Worm (Caenorhabditis elegans): ENCODE data around the gene mmab-1.

The mmab-1 gene

ce11 chrIII:4930154-4930679 lies 8.3 kb upstream of the mmab-1 start, which contains the start of gene set-2 (continued):
- no peak for TF ChIP-seq F23B12.7 (tag; optimal IDR thresholded peaks at IDR 0.05; ENCODE audit: insufficient read depth)
- no peak for TF ChIP-seq F57A8.1 (GFP tag; optimal IDR thresholded peaks at IDR 0.05)
- TF ChIP-seq hmg-20 (GFP tag; IDR thresholded peaks at IDR 0.05) = no peak
- TF ChIP-seq xnd-1 (tag; optimal IDR thresholded peaks at IDR 0.05) = peak; percentile 58
- peak; percentile 95 for TF ChIP-seq unc-130 (GFP tag; optimal IDR thresholded peaks at IDR 0.05)
- TF ChIP-seq snpc-4 (GFP tag; optimal IDR thresholded peaks at IDR 0.05) = peak; percentile 16
- peak in 1 of 4 experiments; percentile 37 for TF ChIP-seq snpc-4 (tag; optimal IDR thresholded peaks at IDR 0.05)
- TF ChIP-seq ztf-25 (GFP tag; IDR thresholded peaks at IDR 0.05) = peak; percentile 87
- peak; percentile 97 for TF ChIP-seq lin-54 (GFP tag; optimal IDR thresholded peaks at IDR 0.05)
- TF ChIP-seq dpl-1 (GFP tag; optimal IDR thresholded peaks at IDR 0.05) = peak; percentile 92
- TF ChIP-seq C17E4.6 (GFP tag; IDR thresholded peaks at IDR 0.05) = peak; percentile 59; the same call in 1 of the 2 replicates
- no peak for TF ChIP-seq nhr-120 (GFP tag; IDR thresholded peaks at IDR 0.05)
- TF ChIP-seq madf-6 (GFP tag; IDR thresholded peaks at IDR 0.05) = peak; percentile 88
- no peak for TF ChIP-seq F52B5.7 (tag; optimal IDR thresholded peaks at IDR 0.05)
- peak; percentile 75 for TF ChIP-seq athp-1 (tag; optimal IDR thresholded peaks at IDR 0.05)
- peak; percentile 81; the same call in 1 of the 2 replicates for TF ChIP-seq ztf-28 (GFP tag; IDR thresholded peaks at IDR 0.05)
- peak; percentile 74 for TF ChIP-seq ztf-18 (tag; optimal IDR thresholded peaks at IDR 0.05)
- TF ChIP-seq rpc-1 (optimal IDR thresholded peaks at IDR 0.05) = no peak
- TF ChIP-seq rpc-1 (tag; optimal IDR thresholded peaks at IDR 0.05) = no peak
- peak; percentile 91 for TF ChIP-seq attf-5 (GFP tag; optimal IDR thresholded peaks at IDR 0.05)
- TF ChIP-seq pha-4 (tag; optimal IDR thresholded peaks at IDR 0.05) = no peak
- no peak for TF ChIP-seq repo-1 (tag; optimal IDR thresholded peaks at IDR 0.05)
- peak; percentile 75 for TF ChIP-seq lsl-1 (GFP tag; optimal IDR thresholded peaks at IDR 0.05)
- TF ChIP-seq hsf-1 (GFP tag; IDR thresholded peaks at IDR 0.05) = 0 out of 2 replicates have a peak, but pooled peaks have one; percentile 19
- peak; percentile 92 for TF ChIP-seq bed-2 (GFP tag; IDR thresholded peaks at IDR 0.05)
- 0 out of 2 replicates have a peak, but pooled peaks have one; percentile 30 for TF ChIP-seq zfh-2 (GFP tag; conservative IDR thresholded peaks at IDR 0.05)
- no peak for TF ChIP-seq lag-1 (GFP tag; IDR thresholded peaks at IDR 0.05)
- TF ChIP-seq tlf-1 (GFP tag; optimal IDR thresholded peaks at IDR 0.05) = peak; percentile 77
- peak; percentile 83 for TF ChIP-seq mcd-1 (GFP tag; IDR thresholded peaks at IDR 0.05)
- peak; percentile 77 for TF ChIP-seq madf-8 (GFP tag; conservative IDR thresholded peaks at IDR 0.05)
- peak; percentile 89 for TF ChIP-seq Y95B8A.8 (GFP tag; IDR thresholded peaks at IDR 0.05)
- no peak for TF ChIP-seq B0035.1 (tag; optimal IDR thresholded peaks at IDR 0.05)
- TF ChIP-seq K11D2.4 (GFP tag; IDR thresholded peaks at IDR 0.05) = peak; percentile 58; the same call in 1 of the 2 replicates
- TF ChIP-seq egrh-3 (GFP tag; IDR thresholded peaks at IDR 0.05) = peak; percentile 43; the same call in 1 of the 2 replicates
- no peak for TF ChIP-seq ztf-6 (GFP tag; IDR thresholded peaks at IDR 0.05)
- TF ChIP-seq tbx-9 (tag; optimal IDR thresholded peaks at IDR 0.05; ENCODE audit: borderline replicate concordance) = no peak
- TF ChIP-seq bed-1 (GFP tag; IDR thresholded peaks at IDR 0.05) = 0 out of 2 replicates have a peak, but pooled peaks have one; percentile 79
- no peak for TF ChIP-seq Y79H2A.3 (GFP tag; conservative IDR thresholded peaks at IDR 0.05)
- TF ChIP-seq zim-3 (tag; optimal IDR thresholded peaks at IDR 0.05) = no peak
- TF ChIP-seq Y53G8AR.9 (GFP tag; conservative IDR thresholded peaks at IDR 0.05) = peak; percentile 51; the same call in 1 of the 2 replicates
- TF ChIP-seq snpc-1.1 (tag; optimal IDR thresholded peaks at IDR 0.05; ENCODE audit: insufficient read depth) = peak; percentile 40
- TF ChIP-seq dox-1 (GFP tag; IDR thresholded peaks at IDR 0.05) = peak; percentile 90
- no peak for TF ChIP-seq Y56A3A.18 (GFP tag; IDR thresholded peaks at IDR 0.05)
- TF ChIP-seq ceh-91 (GFP tag; IDR thresholded peaks at IDR 0.05) = peak; percentile 82
- no peak for TF ChIP-seq sdz-38 (tag; optimal IDR thresholded peaks at IDR 0.05)
- no peak for TF ChIP-seq somi-1 (GFP tag; optimal IDR thresholded peaks at IDR 0.05)
- TF ChIP-seq ets-4 (GFP tag; optimal IDR thresholded peaks at IDR 0.05) = no peak
- no peak for TF ChIP-seq atf-7 (tag; optimal IDR thresholded peaks at IDR 0.05)
- TF ChIP-seq fkh-3 (tag; optimal IDR thresholded peaks at IDR 0.05) = no peak

Data from whole organism, young adult.